Fruit fly (Drosophila melanogaster) whole organism: Measurements from ENCODE around the gene CG13282.

Experiments
- CG8478 ChIP-seq: fragments of >200 bp; optimal IDR thresholded peaks from 2 replicates; lab custom pipeline; 2018; ENCODE audit warnings: inconsistent platforms
- Dll ChIP-seq: fragments of >200 bp; optimal IDR thresholded peaks from 2 replicates; lab custom pipeline; 2017
- EcR ChIP-seq, 2 experiments: fragments of >200 bp; optimal IDR thresholded peaks; 2 replicates each; lab custom pipeline; 2017; ENCODE audit warnings: missing biosample characterization in 2 of 2, missing genetic modification characterization in 2 of 2, missing genetic modification reagents in 2 of 2
- pan ChIP-seq: fragments of >200 bp; optimal IDR thresholded peaks from 2 replicates; lab custom pipeline; 2017
- psq ChIP-seq: fragments of >200 bp; optimal IDR thresholded peaks from 2 replicates; lab custom pipeline; 2017
- usp ChIP-seq: fragments of >200 bp; optimal IDR thresholded peaks from 2 replicates; lab custom pipeline; 2017; ENCODE audit warnings: missing biosample characterization, missing genetic modification characterization, mixed read lengths

Gene CG13282

DNA sequence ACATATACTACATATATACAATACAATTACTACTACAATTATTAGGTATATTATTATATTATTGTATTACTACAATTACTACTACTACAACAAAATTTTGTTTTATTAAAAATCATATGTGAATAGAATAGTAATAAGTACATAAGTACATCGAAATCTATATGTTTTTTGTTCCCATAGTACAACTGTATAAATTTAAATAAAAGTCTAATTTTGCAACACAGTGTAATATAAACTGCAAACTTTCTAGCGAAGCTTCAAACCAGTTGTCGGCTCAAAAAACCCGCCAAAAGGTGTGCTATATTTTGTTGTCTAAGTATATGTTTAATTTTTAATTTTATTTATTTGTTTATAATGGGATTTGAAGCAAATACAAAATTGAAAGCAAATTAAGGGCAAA is 25.3 kb upstream of the CG13282 start:
- no peak for TF ChIP-seq usp
- no peak for TF ChIP-seq CG8478 (lab: Kevin White, UChicago)
- TF ChIP-seq EcR (GFP tag; optimal IDR thresholded peaks at IDR 0.05; lab: Kevin White, UChicago) = no peak
- TF ChIP-seq Dll (lab: Kevin White, UChicago) = no peak
- no peak for TF ChIP-seq psq
- no peak for TF ChIP-seq pan (lab: Kevin White, UChicago)

dm6 chr2L:16859103-16859502 is 24.8 kb upstream of the CG13282 start:
- TF ChIP-seq pan (lab: Kevin White, UChicago) (peak; percentile 57), psq (no peak)

- TF ChIP-seq CG8478 (lab: Kevin White, UChicago) = no peak
- peak; percentile 40 for TF ChIP-seq pan (lab: Kevin White, UChicago)
Measured at dm6 chr2L:16858466-16859007, 24.2 kb upstream of the CG13282 start, which contains the start of gene CG31809. Gene CG31809 (minus strand): TSS chr2L:16858714.

DNA sequence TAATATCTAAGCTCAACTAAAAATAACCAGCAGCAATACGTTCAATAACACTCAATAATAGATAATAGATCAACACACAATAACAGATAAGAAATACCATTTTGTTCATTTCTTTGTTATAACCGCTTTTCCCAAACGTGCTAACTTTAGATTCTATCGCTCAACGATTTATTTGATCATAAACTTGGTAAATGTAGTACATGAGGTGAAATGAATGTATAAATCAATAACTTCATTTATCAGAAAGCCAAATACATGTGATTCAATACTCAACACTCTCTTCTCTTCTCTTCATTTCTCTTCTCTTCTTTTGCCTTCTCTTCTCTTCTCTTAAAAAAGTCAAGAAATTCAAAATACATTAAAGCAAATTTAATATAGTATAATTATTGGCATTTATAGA is 23.4 kb upstream of the CG13282 start:
- TF ChIP-seq EcR (GFP tag; optimal IDR thresholded peaks at IDR 0.05; lab: Kevin White, UChicago) (no peak), pan (lab: Kevin White, UChicago) (no peak), Dll (lab: Kevin White, UChicago) (no peak), usp (no peak), psq (no peak), CG8478 (lab: Kevin White, UChicago) (no peak)

- TF ChIP-seq EcR (GFP tag; optimal IDR thresholded peaks at IDR 0.05; lab: Kevin White, UChicago) (no peak), usp (no peak), CG8478 (lab: Kevin White, UChicago) (no peak), Dll (lab: Kevin White, UChicago) (no peak), psq (no peak), pan (lab: Kevin White, UChicago) (no peak)
Measured at dm6 chr2L:16857131-16857530, 22.8 kb upstream of the CG13282 start.

DNA sequence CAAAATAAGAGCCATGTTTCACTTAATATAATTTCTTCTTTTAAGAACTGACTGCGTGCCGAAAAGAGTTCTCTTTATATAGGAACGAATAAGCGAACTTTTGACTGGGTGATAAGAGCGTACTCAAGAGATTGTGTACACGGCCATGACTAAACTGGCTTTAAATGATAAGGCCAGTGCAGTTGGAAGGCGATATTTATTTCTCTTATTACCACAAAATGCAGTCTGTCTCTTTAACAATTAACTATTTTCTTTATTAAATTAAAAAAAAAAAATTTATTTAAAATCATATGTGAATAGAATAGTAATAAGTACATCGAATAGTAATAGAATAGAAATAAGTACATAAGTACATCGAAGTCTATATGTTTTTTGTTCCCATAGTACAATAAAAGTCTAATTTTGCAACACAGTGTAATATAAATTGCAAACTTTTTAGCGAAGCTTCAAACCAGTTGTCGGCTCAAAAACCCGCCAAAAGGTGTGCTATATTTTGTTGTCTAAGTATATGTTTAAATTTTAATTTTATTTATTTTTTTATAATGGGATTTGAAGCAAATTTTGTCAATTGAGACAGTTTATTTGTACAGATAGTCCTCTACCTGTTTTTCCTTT is 18.1 kb upstream of the CG13282 start, which contains the start of gene CG31810:
Gene CG31810, minus strand, starts transcription at position 51 of the 615 bp plus-strand sequence.
- TF ChIP-seq CG8478 (lab: Kevin White, UChicago) = no peak
- TF ChIP-seq Dll (lab: Kevin White, UChicago) = no peak
- TF ChIP-seq EcR (GFP tag; optimal IDR thresholded peaks at IDR 0.05; lab: Kevin White, UChicago) = no peak
- no peak for TF ChIP-seq psq
- no peak for TF ChIP-seq usp

dm6 chr2L:16850442-16850841 is 16.1 kb upstream of the CG13282 start:
- TF ChIP-seq usp (no peak), pan (lab: Kevin White, UChicago) (no peak), EcR (GFP tag; optimal IDR thresholded peaks at IDR 0.05; lab: Kevin White, UChicago) (no peak), psq (no peak), Dll (lab: Kevin White, UChicago) (no peak), CG8478 (lab: Kevin White, UChicago) (no peak)

DNA sequence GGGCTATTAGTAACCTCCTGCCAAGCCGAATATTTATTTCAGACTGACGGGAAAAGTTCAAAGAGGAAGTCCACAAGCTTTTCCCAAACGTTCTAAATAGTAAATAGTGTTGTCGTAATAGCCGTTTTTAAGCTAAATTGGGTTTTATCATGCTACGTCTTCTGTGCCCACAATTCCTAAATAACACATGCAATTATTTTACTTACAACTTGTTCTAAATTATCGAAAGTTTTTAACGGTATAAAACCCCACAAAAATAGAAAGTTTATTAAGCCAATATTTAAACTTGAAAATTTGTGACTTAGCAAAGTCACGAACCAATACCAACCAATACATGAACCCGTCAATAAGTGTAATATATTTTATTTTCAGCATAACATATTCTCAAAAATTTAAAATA is 14.4 kb upstream of the CG13282 start, which contains the start of gene CG13284:
Gene CG13284, minus strand, starts transcription at position 47 of the 400 bp plus-strand sequence.
- TF ChIP-seq EcR (GFP tag; optimal IDR thresholded peaks at IDR 0.05; lab: Kevin White, UChicago) (no peak), Dll (lab: Kevin White, UChicago) (no peak), CG8478 (lab: Kevin White, UChicago) (no peak), usp (no peak), pan (lab: Kevin White, UChicago) (no peak), psq (no peak)

DNA sequence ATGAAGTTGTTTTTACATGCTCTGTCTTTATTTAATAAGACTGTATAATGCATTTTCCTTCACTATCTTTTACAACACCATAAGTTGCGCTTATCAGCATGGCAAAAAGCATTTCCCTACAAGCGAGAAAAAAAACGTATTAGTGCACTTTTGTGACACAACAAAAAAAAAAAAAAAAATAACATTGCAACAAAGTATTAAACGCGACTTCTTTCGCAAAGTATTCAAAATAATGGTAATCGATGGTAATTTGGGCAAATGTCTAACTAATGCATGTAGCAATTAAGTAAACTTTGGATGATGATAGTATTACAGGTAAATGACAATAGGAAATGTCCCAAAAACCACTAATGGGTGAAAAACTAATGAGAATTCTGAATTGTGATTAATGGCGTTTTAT is 13.6 kb upstream of the CG13282 start:
- TF ChIP-seq EcR (GFP tag; optimal IDR thresholded peaks at IDR 0.05; lab: Kevin White, UChicago) (no peak), usp (no peak), Dll (lab: Kevin White, UChicago) (no peak)

dm6 chr2L:16846742-16847346 is 12.5 kb upstream of the CG13282 start:
- TF ChIP-seq psq (no peak), EcR (GFP tag; optimal IDR thresholded peaks at IDR 0.05; lab: Kevin White, UChicago) (no peak), Dll (lab: Kevin White, UChicago) (no peak), usp (no peak)

dm6 chr2L:16845179-16845578 is 10.9 kb upstream of the CG13282 start:
- no peak for TF ChIP-seq CG8478 (lab: Kevin White, UChicago)
- no peak for TF ChIP-seq EcR (GFP tag; optimal IDR thresholded peaks at IDR 0.05; lab: Kevin White, UChicago)
- TF ChIP-seq Dll (lab: Kevin White, UChicago) = no peak
- no peak for TF ChIP-seq usp
- TF ChIP-seq psq = no peak
- TF ChIP-seq pan (lab: Kevin White, UChicago) = no peak

DNA sequence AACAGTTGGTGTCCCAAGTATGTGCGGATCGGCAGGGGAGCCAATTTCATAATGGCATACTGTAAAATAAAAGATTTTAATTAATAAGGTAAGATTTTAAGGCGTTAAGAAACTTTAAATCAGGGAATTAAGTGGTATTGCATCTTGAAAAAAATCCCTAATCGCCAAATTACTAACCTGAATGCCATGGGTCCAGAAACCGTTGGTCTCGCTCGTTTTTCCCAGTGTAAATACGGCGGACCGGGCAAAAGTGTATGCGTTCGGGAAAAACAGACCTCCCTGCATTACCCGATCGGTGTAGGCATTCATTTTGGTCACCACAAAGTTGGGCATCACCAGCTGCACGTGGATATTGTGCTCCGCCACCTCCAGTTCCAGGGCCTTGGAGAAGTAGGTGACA is 9.0 kb upstream of the CG13282 start:
- no peak for TF ChIP-seq usp

- TF ChIP-seq pan (lab: Kevin White, UChicago) = peak; percentile 66
- TF ChIP-seq CG8478 (lab: Kevin White, UChicago) = no peak
Measured at dm6 chr2L:16842505-16842904, 8.2 kb upstream of the CG13282 start.
